Fruit fly (Drosophila melanogaster) whole organism, embryonic: Measurements from ENCODE around the gene Tsf1.

Experiments used
- Ada2b ChIP-seq: fragments of 200-800 bp; sonication (Bioruptor generic); IDR thresholded peaks from 2 replicates; pipeline ENCODE4 v1.3.6; 2022; ENCODE audit warnings: missing biosample characterization, missing genetic modification characterization
- Atf6 ChIP-seq: fragments of 200-800 bp; sonication (Bioruptor generic); IDR thresholded peaks from 2 replicates; pipeline ENCODE4 v1.3.6; 2022; ENCODE audit warnings: missing biosample characterization, missing genetic modification characterization
- CG10366 ChIP-seq: fragments of 200-800 bp; sonication (Bioruptor generic); IDR thresholded peaks from 2 replicates; pipeline ENCODE4 v1.3.6; 2022; ENCODE audit warnings: missing biosample characterization, missing genetic modification characterization
- CG12071 ChIP-seq: fragments of 200-800 bp; sonication (Bioruptor generic); optimal IDR thresholded peaks from 3 replicates; lab custom pipeline; 2018; ENCODE audit warnings: missing biosample characterization, mild to moderate bottlenecking, missing genetic modification characterization
- CG12299 ChIP-seq: fragments of 200-800 bp; sonication (Bioruptor generic); optimal IDR thresholded peaks from 2 replicates; lab custom pipeline; 2018; ENCODE audit warnings: missing biosample characterization, mild to moderate bottlenecking, missing genetic modification characterization
- CG13894 ChIP-seq: fragments of 200-800 bp; sonication (Bioruptor generic); optimal IDR thresholded peaks from 3 replicates; lab custom pipeline; 2018; ENCODE audit warnings: missing biosample characterization, mild to moderate bottlenecking, missing genetic modification characterization, moderate library complexity
- CG1603 ChIP-seq: fragments of 200-800 bp; sonication (Bioruptor generic); optimal IDR thresholded peaks from 2 replicates; lab custom pipeline; 2019; ENCODE audit warnings: missing biosample characterization, mild to moderate bottlenecking, missing genetic modification characterization, moderate library complexity
- CG17328 ChIP-seq: fragments of 200-800 bp; sonication (Bioruptor generic); IDR thresholded peaks from 2 replicates; pipeline ENCODE4 v1.3.6; 2022; ENCODE audit warnings: missing biosample characterization, missing genetic modification characterization
- CG17612 ChIP-seq: fragments of 200-800 bp; sonication (Bioruptor generic); IDR thresholded peaks from 2 replicates; pipeline ENCODE4 v1.3.6; 2022; ENCODE audit warnings: missing biosample characterization, missing genetic modification characterization
- CG18599 ChIP-seq: fragments of 200-800 bp; sonication (Bioruptor generic); optimal IDR thresholded peaks from 3 replicates; lab custom pipeline; 2017; ENCODE audit warnings: missing biosample characterization, missing genetic modification characterization, mild to moderate bottlenecking, moderate library complexity, missing genetic modification reagents
- CG2202 ChIP-seq: fragments of 200-800 bp; sonication (Bioruptor generic); optimal IDR thresholded peaks from 2 replicates; lab custom pipeline; 2018; ENCODE audit warnings: missing biosample characterization, mild to moderate bottlenecking, missing genetic modification characterization
- CG34376 ChIP-seq: fragments of 200-800 bp; sonication (Bioruptor generic); optimal IDR thresholded peaks from 2 replicates; lab custom pipeline; 2018; ENCODE audit warnings: missing biosample characterization, mild to moderate bottlenecking, missing genetic modification characterization
- CG4282 ChIP-seq: fragments of 200-800 bp; sonication (Bioruptor generic); optimal IDR thresholded peaks from 2 replicates; lab custom pipeline; 2016; ENCODE audit warnings: missing biosample characterization, missing genetic modification characterization
- CG4360 ChIP-seq: fragments of 200-800 bp; sonication (Bioruptor generic); IDR thresholded peaks from 2 replicates; pipeline ENCODE4 v1.3.6; 2022; ENCODE audit warnings: missing biosample characterization, missing genetic modification characterization
- CG5180 ChIP-seq: fragments of 200-800 bp; sonication (Bioruptor generic); optimal IDR thresholded peaks from 3 replicates; lab custom pipeline; 2017; ENCODE audit warnings: missing biosample characterization, missing genetic modification characterization, mild to moderate bottlenecking, moderate library complexity, missing genetic modification reagents
- CG7745 ChIP-seq: fragments of 200-800 bp; sonication (Bioruptor generic); optimal IDR thresholded peaks from 2 replicates; lab custom pipeline; 2018; ENCODE audit warnings: missing biosample characterization, mild to moderate bottlenecking, missing genetic modification characterization, moderate library complexity
- CG8290 ChIP-seq, 3 experiments: fragments of 200-800 bp; sonication (Bioruptor generic); optimal IDR thresholded peaks; 2 replicates each; lab custom pipeline; 2016 to 2019; ENCODE audit warnings: missing biosample characterization in 3 of 3, missing genetic modification characterization in 3 of 3, mild to moderate bottlenecking in 2 of 3, moderate library complexity in 1 of 3
- Dek ChIP-seq: fragments of 200-800 bp; sonication (Bioruptor generic); optimal IDR thresholded peaks from 3 replicates; lab custom pipeline; 2019; ENCODE audit warnings: missing biosample characterization, mild to moderate bottlenecking, missing genetic modification characterization, moderate library complexity
- Dfd ChIP-seq, 2 experiments: fragments of >200 bp; optimal IDR thresholded peaks; 2 replicates each; lab custom pipeline; 2017; ENCODE audit warnings: missing biosample characterization in 2 of 2, missing genetic modification characterization in 2 of 2
- Doc2 ChIP-seq: fragments of 200-800 bp; sonication (Bioruptor generic); IDR thresholded peaks from 2 replicates; pipeline ENCODE4 v1.3.6; 2022; ENCODE audit warnings: missing biosample characterization, missing genetic modification characterization
- Fer3 ChIP-seq: fragments of 200-800 bp; sonication (Bioruptor generic); optimal IDR thresholded peaks from 2 replicates; lab custom pipeline; 2018; ENCODE audit warnings: missing biosample characterization, mild to moderate bottlenecking, missing genetic modification characterization, moderate library complexity
- Gug ChIP-seq: fragments of 200-800 bp; sonication (Bioruptor generic); IDR thresholded peaks from 4 replicates; pipeline ENCODE4 v1.3.6; 2022; ENCODE audit warnings: missing biosample characterization, missing genetic modification characterization
- Trl ChIP-seq, 3 experiments: fragments of >200 bp in 2 of 3; fragments of 200-800 bp in 1 of 3; sonication (Bioruptor generic) in 1 of 3; optimal IDR thresholded peaks; 2 replicates in 1 of 3; 3 replicates in 2 of 3; lab custom pipeline; 2016 to 2017; ENCODE audit warnings: missing biosample characterization in 1 of 3, missing genetic modification characterization in 1 of 3
- Xbp1 ChIP-seq: fragments of 200-800 bp; sonication (Bioruptor generic); optimal IDR thresholded peaks from 3 replicates; lab custom pipeline; 2016; ENCODE audit warnings: missing biosample characterization, mild to moderate bottlenecking, missing genetic modification characterization
- bsh ChIP-seq, 2 experiments: fragments of 200-800 bp; sonication (Bioruptor generic); optimal IDR thresholded peaks; 2 replicates each; lab custom pipeline; 2017 to 2018; ENCODE audit warnings: mild to moderate bottlenecking in 2 of 2, missing biosample characterization in 2 of 2, missing genetic modification characterization in 2 of 2, moderate library complexity in 1 of 2
- corto ChIP-seq: fragments of 200-800 bp; sonication (Bioruptor generic); optimal IDR thresholded peaks from 2 replicates; lab custom pipeline; 2016; ENCODE audit warnings: missing biosample characterization, mild to moderate bottlenecking, missing genetic modification characterization, moderate library complexity
- disco-r ChIP-seq: fragments of 200-800 bp; sonication (Bioruptor generic); optimal IDR thresholded peaks from 2 replicates; lab custom pipeline; 2016; ENCODE audit warnings: missing biosample characterization, missing genetic modification characterization
- dm ChIP-seq: fragments of 200-800 bp; sonication (Bioruptor generic); optimal IDR thresholded peaks from 3 replicates; lab custom pipeline; 2016; ENCODE audit warnings: missing biosample characterization, missing genetic modification characterization
- ftz-f1 ChIP-seq: fragments of 200-800 bp; sonication (Bioruptor generic); optimal IDR thresholded peaks from 2 replicates; lab custom pipeline; 2016; ENCODE audit warnings: missing biosample characterization, missing genetic modification characterization
- gem ChIP-seq: fragments of 200-800 bp; sonication (Bioruptor generic); optimal IDR thresholded peaks from 2 replicates; lab custom pipeline; 2019; ENCODE audit warnings: missing biosample characterization, mild to moderate bottlenecking, missing genetic modification characterization, moderate library complexity
- inv ChIP-seq: fragments of 200-800 bp; sonication (Bioruptor generic); IDR thresholded peaks from 2 replicates; pipeline ENCODE4 v1.3.6; 2022; ENCODE audit warnings: missing biosample characterization, missing genetic modification characterization; ENCODE audit not compliant: partially characterized antibody
- mirr ChIP-seq: fragments of 200-800 bp; sonication (Bioruptor generic); optimal IDR thresholded peaks from 3 replicates; lab custom pipeline; 2018; ENCODE audit warnings: missing biosample characterization, mild to moderate bottlenecking, missing genetic modification characterization
- onecut ChIP-seq: fragments of 200-800 bp; sonication (Bioruptor generic); IDR thresholded peaks from 2 replicates; pipeline ENCODE4 v1.3.6; 2022; ENCODE audit warnings: missing biosample characterization, missing genetic modification characterization
- pan ChIP-seq, 4 experiments: fragments of >200 bp in 3 of 4; fragments of 200-800 bp in 1 of 4; sonication (Bioruptor generic) in 1 of 4; optimal IDR thresholded peaks in 3 of 4; IDR thresholded peaks in 1 of 4; 2 replicates each; pipeline versions ENCODE4 v1.3.6 to Lab custom; 2017 to 2022; ENCODE audit warnings: missing biosample characterization in 2 of 4, missing genetic modification characterization in 2 of 4, mixed read lengths in 1 of 4
- phol ChIP-seq: fragments of 200-800 bp; sonication (Bioruptor generic); optimal IDR thresholded peaks from 3 replicates; lab custom pipeline; 2018; ENCODE audit warnings: missing biosample characterization, mild to moderate bottlenecking, missing genetic modification characterization, moderate library complexity
- pros ChIP-seq: fragments of 200-800 bp; sonication (Bioruptor generic); optimal IDR thresholded peaks from 3 replicates; lab custom pipeline; 2019; ENCODE audit warnings: missing biosample characterization, mild to moderate bottlenecking, missing genetic modification characterization, moderate library complexity
- psq ChIP-seq: fragments of 200-800 bp; sonication (Bioruptor generic); optimal IDR thresholded peaks from 2 replicates; lab custom pipeline; 2017; ENCODE audit warnings: missing biosample characterization, missing genetic modification characterization
- pzg ChIP-seq: fragments of 200-800 bp; sonication (Bioruptor generic); optimal IDR thresholded peaks from 3 replicates; lab custom pipeline; 2018; ENCODE audit warnings: missing biosample characterization, mild to moderate bottlenecking, missing genetic modification characterization, moderate library complexity
- rib ChIP-seq: fragments of 200-800 bp; sonication (Bioruptor generic); IDR thresholded peaks from 2 replicates; pipeline ENCODE4 v1.3.6; 2022; ENCODE audit warnings: missing biosample characterization, missing genetic modification characterization
- scrt ChIP-seq: fragments of 200-800 bp; sonication (Bioruptor generic); optimal IDR thresholded peaks from 2 replicates; lab custom pipeline; 2018; ENCODE audit warnings: missing biosample characterization, mild to moderate bottlenecking, missing genetic modification characterization, moderate library complexity
- sd ChIP-seq: fragments of 200-800 bp; sonication (Bioruptor generic); optimal IDR thresholded peaks from 3 replicates; lab custom pipeline; 2018; ENCODE audit warnings: missing biosample characterization, mild to moderate bottlenecking, missing genetic modification characterization, moderate library complexity
- sug ChIP-seq: fragments of 200-800 bp; optimal IDR thresholded peaks from 2 replicates; lab custom pipeline; 2019; ENCODE audit warnings: missing biosample characterization, mild to moderate bottlenecking, missing genetic modification characterization, moderate library complexity
- vvl ChIP-seq: fragments of 200-800 bp; sonication (Bioruptor generic); IDR thresholded peaks from 2 replicates; pipeline ENCODE4 v1.3.6; 2022; ENCODE audit warnings: missing biosample characterization, missing genetic modification characterization
- wdn ChIP-seq: fragments of 200-800 bp; sonication (Bioruptor generic); IDR thresholded peaks from 2 replicates; pipeline ENCODE4 v1.3.6; 2022; ENCODE audit warnings: missing biosample characterization, missing genetic modification characterization
- z ChIP-seq: fragments of 200-800 bp; sonication (Bioruptor generic); IDR thresholded peaks from 3 replicates; pipeline ENCODE4 v1.3.6; 2022; ENCODE audit warnings: missing biosample characterization, missing genetic modification characterization
- zf30C ChIP-seq: fragments of 200-800 bp; sonication (Bioruptor generic); optimal IDR thresholded peaks from 3 replicates; lab custom pipeline; 2018; ENCODE audit warnings: missing biosample characterization, mild to moderate bottlenecking, missing genetic modification characterization

Tsf1 gene

DNA sequence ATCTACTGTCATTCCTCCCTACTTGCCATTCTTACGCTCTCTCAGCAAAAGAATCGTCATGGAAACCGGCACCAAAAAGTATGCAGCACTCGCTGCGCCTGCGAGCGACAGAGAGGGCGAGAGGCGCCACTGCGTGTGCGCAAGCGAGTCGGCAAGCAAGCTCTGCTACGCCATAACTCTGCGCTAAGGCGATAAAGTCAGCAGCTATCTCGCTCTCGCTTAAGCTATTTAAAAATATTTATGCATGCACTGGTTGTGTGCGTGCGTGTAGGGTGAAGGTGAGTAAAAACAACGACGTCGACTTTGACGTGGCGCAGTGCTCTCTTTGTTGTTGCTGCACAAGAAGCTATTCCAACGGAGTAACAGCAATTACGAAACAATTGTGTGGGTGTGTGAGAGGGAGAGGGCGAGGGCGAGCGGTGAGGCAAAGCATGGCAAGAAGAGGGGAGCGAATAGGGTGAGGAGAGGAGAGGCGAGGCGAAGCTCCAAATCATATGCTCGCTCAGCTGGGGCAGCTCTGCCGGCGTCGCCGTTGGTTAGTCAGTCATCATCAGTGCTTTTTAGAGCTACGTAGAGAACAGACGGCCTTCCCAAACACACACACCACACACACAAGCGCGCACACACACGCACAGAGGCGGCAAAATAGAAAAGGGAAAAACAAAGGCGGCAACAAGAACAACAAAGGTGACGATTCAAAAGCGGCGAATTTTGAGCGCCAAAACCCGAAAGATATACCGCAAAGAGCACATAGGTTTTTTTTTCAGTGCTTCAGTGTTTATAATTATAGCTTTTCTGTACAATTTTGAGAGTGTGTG is 20.6 kb upstream of the Tsf1 start, which contains the start of gene CrebB (continued):
- peak; percentile 88 for TF ChIP-seq vvl (GFP tag; lab: Robert Waterston, UW)
- peak; percentile 92 for TF ChIP-seq sd (tag; lab: Kevin White, UChicago)
- TF ChIP-seq Dfd (GFP tag; optimal IDR thresholded peaks at IDR 0.05; lab: Kevin White, UChicago): no peak
- TF ChIP-seq phol (tag; lab: Kevin White, UChicago): peak; percentile 66
- TF ChIP-seq pros (GFP tag; lab: Kevin White, UChicago): peak; percentile 79
- peak; percentile 17; the same call in 1 of the 4 replicates for TF ChIP-seq Gug
- peak; percentile 84 for TF ChIP-seq CG34376 (GFP tag; lab: Kevin White, UChicago)
- no peak for TF ChIP-seq CG12299 (tag; lab: Kevin White, UChicago)
- 0 out of 2 replicates have a peak, but pooled peaks have one; percentile 5 for TF ChIP-seq wdn (GFP tag; lab: Robert Waterston, UW)
- no peak for TF ChIP-seq Doc2 (GFP tag; lab: Robert Waterston, UW)
- peak; percentile 31 for TF ChIP-seq Fer3
- TF ChIP-seq CG8290 (GFP tag; optimal IDR thresholded peaks at IDR 0.05; lab: Kevin White, UChicago): peak; percentile 39
- peak; percentile 64 to 80 for TF ChIP-seq CG8290 (tag; optimal IDR thresholded peaks at IDR 0.05; lab: Kevin White, UChicago)
- peak; percentile 28 for TF ChIP-seq psq (GFP tag; lab: Kevin White, UChicago)
- no peak for TF ChIP-seq Atf6 (GFP tag; lab: Robert Waterston, UW)
- TF ChIP-seq corto (GFP tag; lab: Kevin White, UChicago): peak; percentile 25
- peak; percentile 95 for TF ChIP-seq ftz-f1 (GFP tag; lab: Kevin White, UChicago)
- peak; percentile 70 for TF ChIP-seq zf30C (GFP tag; lab: Kevin White, UChicago)
- TF ChIP-seq CG4282 (GFP tag; lab: Kevin White, UChicago): peak; percentile 7
- TF ChIP-seq inv (GFP tag; lab: Robert Waterston, UW): 0 out of 2 replicates have a peak, but pooled peaks have one; percentile 28
- TF ChIP-seq CG5180 (GFP tag; lab: Kevin White, UChicago): no peak
- no peak for TF ChIP-seq CG2202
- peak; percentile 45 for TF ChIP-seq Dek
- TF ChIP-seq CG1603 (tag; lab: Kevin White, UChicago): peak; percentile 21
- TF ChIP-seq scrt (GFP tag; lab: Kevin White, UChicago): peak; percentile 2
- peak; percentile 5 to 25 for TF ChIP-seq bsh (GFP tag; optimal IDR thresholded peaks at IDR 0.05; lab: Kevin White, UChicago)
- TF ChIP-seq Xbp1 (GFP tag; lab: Kevin White, UChicago): peak; percentile 12
- peak; percentile 26; the same call in 1 of the 2 replicates for TF ChIP-seq CG4360 (GFP tag; lab: Robert Waterston, UW)
- peak; percentile 13 for TF ChIP-seq CG13894 (tag; lab: Kevin White, UChicago)
- no peak for TF ChIP-seq pan (optimal IDR thresholded peaks at IDR 0.05; lab: Kevin White, UChicago)
- peak in 1 of 2 experiments; percentile 72 for TF ChIP-seq pan (GFP tag; optimal IDR thresholded peaks at IDR 0.05 in 1 of 2, IDR thresholded peaks at IDR 0.05 in 1 of 2)
- TF ChIP-seq Ada2b (GFP tag; lab: Robert Waterston, UW): peak; percentile 42; the same call in 1 of the 2 replicates
- TF ChIP-seq CG17612 (GFP tag; lab: Robert Waterston, UW): no peak
- no peak for TF ChIP-seq CG7745 (tag; lab: Kevin White, UChicago)
- TF ChIP-seq CG18599 (GFP tag; lab: Kevin White, UChicago): peak; percentile 63
- TF ChIP-seq CG12071 (GFP tag; lab: Kevin White, UChicago): no peak
- 0 out of 2 replicates have a peak, but pooled peaks have one; percentile 17 for TF ChIP-seq CG17328 (GFP tag; lab: Robert Waterston, UW)
- peak; percentile 34; the same call in 1 of the 2 replicates for TF ChIP-seq CG10366 (GFP tag; lab: Robert Waterston, UW)
- TF ChIP-seq z (GFP tag; lab: Robert Waterston, UW): peak; percentile 19; the same call in 1 of the 3 replicates
- TF ChIP-seq sug (tag; lab: Kevin White, UChicago): peak; percentile 85
- peak; percentile 10 for TF ChIP-seq dm (GFP tag; lab: Kevin White, UChicago)
- 0 out of 2 replicates have a peak, but pooled peaks have one; percentile 4 for TF ChIP-seq onecut
- TF ChIP-seq pzg (GFP tag; lab: Kevin White, UChicago): peak; percentile 5
- TF ChIP-seq mirr (GFP tag; lab: Kevin White, UChicago): peak; percentile 88
- TF ChIP-seq Trl (optimal IDR thresholded peaks at IDR 0.05; lab: Kevin White, UChicago): peak; percentile 51 to 80
- TF ChIP-seq Trl (GFP tag; optimal IDR thresholded peaks at IDR 0.05; lab: Kevin White, UChicago): peak; percentile 7
- TF ChIP-seq disco-r (GFP tag; lab: Kevin White, UChicago): no peak
- peak; percentile 30 for TF ChIP-seq gem
- TF ChIP-seq rib (GFP tag; lab: Robert Waterston, UW): peak; percentile 34; the same call in 1 of the 2 replicates
